Fruit fly (Drosophila melanogaster) whole organism, larva: ENCODE results near the gene CG11656.
A peak's percentile ranks its signal among the peaks of the same experiment; 100 is the strongest.

Experiments used
- noc ChIP-seq: fragments of 200-800 bp; sonication (Bioruptor generic); optimal IDR thresholded peaks from 3 replicates; lab custom pipeline; 2019; ENCODE audit warnings: missing biosample characterization, mild to moderate bottlenecking, missing genetic modification characterization, moderate library complexity

Gene CG11656

dm6 chr3R:13015811-13016766, 6.4 kb downstream of the CG11656 start:
- peak; percentile 21 for TF ChIP-seq noc (tag; lab: Kevin White, UChicago)

- no peak for TF ChIP-seq noc (tag; lab: Kevin White, UChicago)
Measured at dm6 chr3R:13017623-13018036, 7.9 kb downstream of the CG11656 start.

dm6 chr3R:13018284-13018900, 8.7 kb downstream of the CG11656 start:
- TF ChIP-seq noc (tag; lab: Kevin White, UChicago), result peak; percentile 45

- no peak for TF ChIP-seq noc (tag; lab: Kevin White, UChicago)
Measured at dm6 chr3R:13018995-13019394, 9.3 kb downstream of the CG11656 start.

- no peak for TF ChIP-seq noc (tag; lab: Kevin White, UChicago)
Measured at dm6 chr3R:13030257-13031173, 20.8 kb downstream of the CG11656 start, which contains the start of the genes CG46281 and CG46280. Gene CG46281 (minus strand): TSS chr3R:13030307. Gene CG46280 (minus strand): TSS chr3R:13030659.

dm6 chr3R:13032323-13032722, 22.6 kb downstream of the CG11656 start, which contains the start of gene ry:
Gene ry (plus strand): TSS chr3R:13032528.
- TF ChIP-seq noc (tag; lab: Kevin White, UChicago), result no peak

dm6 chr3R:13032975-13033445, 23.3 kb downstream of the CG11656 start:
- peak; percentile 64 for TF ChIP-seq noc (tag; lab: Kevin White, UChicago)

- no peak for TF ChIP-seq noc (tag; lab: Kevin White, UChicago)
Measured at dm6 chr3R:13033670-13034069, 24.0 kb downstream of the CG11656 start.

- no peak for TF ChIP-seq noc (tag; lab: Kevin White, UChicago)
Measured at dm6 chr3R:13036064-13036463, 26.4 kb downstream of the CG11656 start.

- TF ChIP-seq noc (tag; lab: Kevin White, UChicago), result no peak
Measured at dm6 chr3R:13038075-13038474, 28.4 kb downstream of the CG11656 start, which contains the start of gene CG11668. Gene CG11668 (plus strand): TSS chr3R:13038375.

- no peak for TF ChIP-seq noc (tag; lab: Kevin White, UChicago)
Measured at dm6 chr3R:13039037-13039583, 29.4 kb downstream of the CG11656 start.

- no peak for TF ChIP-seq noc (tag; lab: Kevin White, UChicago)
Measured at dm6 chr3R:13041750-13042149, 32.1 kb downstream of the CG11656 start, which contains the start of gene CG11670. Gene CG11670 (plus strand): TSS chr3R:13042050.

- TF ChIP-seq noc (tag; lab: Kevin White, UChicago), result no peak
Measured at dm6 chr3R:13042258-13043032, 32.8 kb downstream of the CG11656 start, which contains the start of gene snk. Gene snk (minus strand): TSS chr3R:13042770.

dm6 chr3R:13043857-13044256, 34.2 kb downstream of the CG11656 start, which contains the start of gene CG45122:
Gene CG45122 (plus strand): TSS chr3R:13044157.
- TF ChIP-seq noc (tag; lab: Kevin White, UChicago), result no peak
